Worm (Caenorhabditis elegans) whole organism, late embryonic: ENCODE measurements around the gene gpdh-2.

Experiments
- C38D4.7 ChIP-seq: fragments of 200-800 bp; sonication (Bioruptor generic); optimal IDR thresholded peaks from 2 replicates; lab custom pipeline; 2018; ENCODE audit warnings: mild to moderate bottlenecking, missing genetic modification characterization, moderate library complexity, missing compliant biosample characterization
- F13H6.1 ChIP-seq: sonication (generic microtip); optimal IDR thresholded peaks from 2 replicates; lab custom pipeline; 2016; ENCODE audit warnings: missing genetic modification characterization, missing compliant biosample characterization
- ahr-1 ChIP-seq: sonication (generic microtip); optimal IDR thresholded peaks from 2 replicates; lab custom pipeline; 2016; ENCODE audit warnings: missing genetic modification characterization, missing compliant biosample characterization
- ceh-24 ChIP-seq: sonication (generic microtip); optimal IDR thresholded peaks from 2 replicates; lab custom pipeline; 2016; ENCODE audit warnings: mild to moderate bottlenecking, missing genetic modification characterization, missing compliant biosample characterization
- ceh-34 ChIP-seq: sonication (generic microtip); optimal IDR thresholded peaks from 2 replicates; lab custom pipeline; 2016; ENCODE audit warnings: mild to moderate bottlenecking, missing genetic modification characterization, missing compliant biosample characterization
- che-1 ChIP-seq: sonication (generic microtip); optimal IDR thresholded peaks from 2 replicates; lab custom pipeline; 2016; ENCODE audit warnings: mild to moderate bottlenecking, missing genetic modification characterization, missing compliant biosample characterization
- dmd-4 ChIP-seq: sonication (generic microtip); optimal IDR thresholded peaks from 2 replicates; lab custom pipeline; 2016; ENCODE audit warnings: borderline replicate concordance, missing genetic modification characterization, missing compliant biosample characterization
- dve-1 ChIP-seq: sonication (generic microtip); optimal IDR thresholded peaks from 2 replicates; lab custom pipeline; 2017; ENCODE audit warnings: antibody characterized with exemption, mild to moderate bottlenecking, missing genetic modification characterization, missing compliant biosample characterization
- elt-2 ChIP-seq: sonication (generic microtip); optimal IDR thresholded peaks from 2 replicates; lab custom pipeline; 2016; ENCODE audit warnings: missing genetic modification reagents, missing genetic modification characterization, missing compliant biosample characterization
- eyg-1 ChIP-seq: sonication (generic microtip); optimal IDR thresholded peaks from 2 replicates; lab custom pipeline; 2016; ENCODE audit warnings: missing genotype, missing genetic modification characterization, missing compliant biosample characterization
- fax-1 ChIP-seq: sonication (generic microtip); optimal IDR thresholded peaks from 2 replicates; lab custom pipeline; 2016; ENCODE audit warnings: missing genotype, missing genetic modification characterization, missing compliant biosample characterization
- hlh-15 ChIP-seq: sonication (generic microtip); optimal IDR thresholded peaks from 2 replicates; lab custom pipeline; 2016; ENCODE audit warnings: missing genetic modification characterization, missing compliant biosample characterization
- hlh-30 ChIP-seq: sonication (generic microtip); optimal IDR thresholded peaks from 2 replicates; lab custom pipeline; 2017; ENCODE audit warnings: antibody characterized with exemption, missing genetic modification characterization, missing compliant biosample characterization; ENCODE audit not compliant: insufficient read depth
- hlh-6 ChIP-seq: sonication (generic microtip); optimal IDR thresholded peaks from 2 replicates; lab custom pipeline; 2016; ENCODE audit warnings: missing genotype, missing genetic modification characterization, missing compliant biosample characterization
- hlh-8 ChIP-seq: sonication (generic microtip); optimal IDR thresholded peaks from 2 replicates; lab custom pipeline; 2016; ENCODE audit warnings: missing genotype, missing genetic modification characterization, missing compliant biosample characterization
- lim-6 ChIP-seq: sonication (generic microtip); optimal IDR thresholded peaks from 2 replicates; lab custom pipeline; 2016; ENCODE audit warnings: missing genetic modification characterization, missing compliant biosample characterization
- lin-11 ChIP-seq: fragments of 200-800 bp; sonication (Bioruptor generic); optimal IDR thresholded peaks from 2 replicates; lab custom pipeline; 2018; ENCODE audit warnings: mild to moderate bottlenecking, missing genetic modification characterization, missing compliant biosample characterization
- nfya-1 ChIP-seq: sonication (generic microtip); optimal IDR thresholded peaks from 2 replicates; lab custom pipeline; 2017; ENCODE audit warnings: missing genetic modification characterization, mild to moderate bottlenecking, missing compliant biosample characterization, antibody characterized with exemption, moderate library complexity
- nhr-232 ChIP-seq: sonication (generic microtip); optimal IDR thresholded peaks from 2 replicates; lab custom pipeline; 2016; ENCODE audit warnings: missing genetic modification characterization, missing compliant biosample characterization
- pax-1 ChIP-seq: fragments of 150-350 bp; optimal IDR thresholded peaks from 2 replicates; lab custom pipeline; 2014; ENCODE audit warnings: missing biosample characterization, missing genetic modification characterization
- pha-2 ChIP-seq: sonication (generic microtip); optimal IDR thresholded peaks from 2 replicates; lab custom pipeline; 2017; ENCODE audit warnings: mild to moderate bottlenecking, missing genetic modification characterization, missing compliant biosample characterization
- pros-1 ChIP-seq: fragments of 150-350 bp; optimal IDR thresholded peaks from 2 replicates; lab custom pipeline; 2014; ENCODE audit warnings: missing biosample characterization, missing genetic modification reagents, missing genetic modification characterization
- ref-2 ChIP-seq: sonication (generic microtip); optimal IDR thresholded peaks from 2 replicates; lab custom pipeline; 2016; ENCODE audit warnings: missing genetic modification characterization, missing compliant biosample characterization
- rnt-1 ChIP-seq: sonication (generic microtip); optimal IDR thresholded peaks from 2 replicates; lab custom pipeline; 2016; ENCODE audit warnings: missing genetic modification characterization, missing compliant biosample characterization
- sdc-2 ChIP-seq: sonication (generic microtip); optimal IDR thresholded peaks from 2 replicates; lab custom pipeline; 2016; ENCODE audit warnings: missing genotype, missing genetic modification characterization, missing compliant biosample characterization
- syd-9 ChIP-seq: sonication (generic microtip); optimal IDR thresholded peaks from 2 replicates; lab custom pipeline; 2016; ENCODE audit warnings: mild to moderate bottlenecking, missing genetic modification characterization, moderate library complexity, missing compliant biosample characterization
- tbx-2 ChIP-seq: sonication (generic microtip); optimal IDR thresholded peaks from 2 replicates; lab custom pipeline; 2016; ENCODE audit warnings: missing genetic modification characterization, missing compliant biosample characterization
- tbx-7 ChIP-seq: sonication (generic microtip); optimal IDR thresholded peaks from 2 replicates; lab custom pipeline; 2016; ENCODE audit warnings: missing genotype, missing genetic modification characterization, missing compliant biosample characterization
- ttx-3 ChIP-seq: sonication (generic microtip); optimal IDR thresholded peaks from 2 replicates; lab custom pipeline; 2016; ENCODE audit warnings: missing genetic modification reagents, missing genetic modification characterization, missing compliant biosample characterization
- unc-42 ChIP-seq: sonication (generic microtip); optimal IDR thresholded peaks from 2 replicates; lab custom pipeline; 2016; ENCODE audit warnings: missing genotype, missing genetic modification characterization, missing compliant biosample characterization

Gene gpdh-2

ce11 chrIII:9861470-9862342 lies 2.7 kb upstream of the gpdh-2 start (continued):
- TF ChIP-seq hlh-15 (tag; lab: Kevin White, UChicago) (peak; percentile 68), F13H6.1 (tag; lab: Kevin White, UChicago) (peak; percentile 70), syd-9 (tag; lab: Kevin White, UChicago) (peak; percentile 86), tbx-2 (tag; lab: Kevin White, UChicago) (peak; percentile 74), sdc-2 (tag; lab: Kevin White, UChicago) (peak; percentile 68), C38D4.7 (GFP tag; lab: Kevin White, UChicago) (peak; percentile 86), nhr-232 (peak; percentile 85), fax-1 (tag; lab: Kevin White, UChicago) (peak; percentile 72), tbx-7 (tag; lab: Kevin White, UChicago) (no peak), che-1 (peak; percentile 88), dve-1 (tag; lab: Kevin White, UChicago) (peak; percentile 32), lin-11 (tag; lab: Kevin White, UChicago) (peak; percentile 72), dmd-4 (tag; lab: Kevin White, UChicago) (peak; percentile 80), pax-1 (tag; lab: Kevin White, UChicago) (no peak), eyg-1 (tag; lab: Kevin White, UChicago) (peak; percentile 72), pha-2 (tag; lab: Kevin White, UChicago) (peak; percentile 86), rnt-1 (tag; lab: Kevin White, UChicago) (peak; percentile 47), pros-1 (no peak), lim-6 (tag; lab: Kevin White, UChicago) (peak; percentile 75)
- TF ChIP-seq, all 69 proteins: peak for 55

- TF ChIP-seq unc-42 (tag; lab: Kevin White, UChicago) (peak; percentile 23), hlh-8 (tag; lab: Kevin White, UChicago) (no peak)
Observed at ce11 chrIII:9860201-9860780, 1.3 kb upstream of the gpdh-2 start, which contains the start of gene twk-48. TSS of gene twk-48 (plus strand) at chrIII:9860730.

- TF ChIP-seq elt-2 (tag; lab: Kevin White, UChicago), result peak; percentile 49
- no peak for TF ChIP-seq ahr-1 (tag; lab: Kevin White, UChicago)
Observed at ce11 chrIII:9858061-9858460, 922 bp downstream of the gpdh-2 start.

ce11 chrIII:9857110-9857509 lies 1.9 kb downstream of the gpdh-2 start:
- TF ChIP-seq elt-2 (tag; lab: Kevin White, UChicago) (peak; percentile 58), ttx-3 (no peak), ref-2 (tag; lab: Kevin White, UChicago) (no peak), hlh-30 (tag; lab: Kevin White, UChicago) (no peak)

ce11 chrIII:9854960-9855359 lies 4.0 kb downstream of the gpdh-2 start:
- no peak for TF ChIP-seq ceh-24 (tag; lab: Kevin White, UChicago)
- TF ChIP-seq ref-2 (tag; lab: Kevin White, UChicago), result no peak
- TF ChIP-seq dve-1 (tag; lab: Kevin White, UChicago), result no peak
- TF ChIP-seq ceh-34, result no peak
- no peak for TF ChIP-seq pax-1 (tag; lab: Kevin White, UChicago)
- TF ChIP-seq hlh-6, result no peak
- no peak for TF ChIP-seq nfya-1 (tag; lab: Kevin White, UChicago)
